Fruit fly (Drosophila melanogaster): ENCODE measurements around the gene CG10512.
A peak's percentile ranks its signal among the peaks of the same experiment; 100 is the strongest.

The CG10512 gene

DNA sequence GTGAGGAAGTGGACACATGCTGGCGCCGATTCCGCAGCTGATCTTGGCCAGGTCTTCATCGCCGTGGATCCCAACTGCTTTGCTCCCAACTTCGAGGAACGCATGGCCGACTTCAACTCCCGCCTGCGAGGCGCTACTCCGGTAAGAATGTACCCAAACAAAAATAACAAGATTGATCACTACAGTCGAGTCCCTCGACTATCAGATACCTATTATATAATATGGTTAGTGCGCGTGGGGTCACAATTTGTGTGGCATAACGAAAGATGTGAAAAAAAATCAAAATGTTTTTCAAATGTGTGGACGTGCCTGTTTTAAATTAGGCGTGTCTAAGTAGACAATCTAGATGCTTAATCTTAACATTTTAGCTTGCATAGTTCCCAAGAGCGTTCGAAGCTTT lies 3.8 kb downstream of the CG10512 start:
- no peak for TF ChIP-seq CG14655 (GFP tag; optimal IDR thresholded peaks at IDR 0.05)
- no peak for TF ChIP-seq EcR (GFP tag; optimal IDR thresholded peaks at IDR 0.05)
- TF ChIP-seq Ets98B (GFP tag; IDR thresholded peaks at IDR 0.05): no peak
- no peak for TF ChIP-seq CG8159 (tag; optimal IDR thresholded peaks at IDR 0.05)
- no peak for TF ChIP-seq Pif1B (GFP tag; optimal IDR thresholded peaks at IDR 0.05)
- no peak for TF ChIP-seq CG10348 (GFP tag; IDR thresholded peaks at IDR 0.05)
- TF ChIP-seq CG8301 (tag; optimal IDR thresholded peaks at IDR 0.05): no peak
- no peak for TF ChIP-seq CG9948 (tag; optimal IDR thresholded peaks at IDR 0.05)
- TF ChIP-seq Pif1A (GFP tag; optimal IDR thresholded peaks at IDR 0.05): no peak
- TF ChIP-seq rn (GFP tag; IDR thresholded peaks at IDR 0.05): no peak

DNA sequence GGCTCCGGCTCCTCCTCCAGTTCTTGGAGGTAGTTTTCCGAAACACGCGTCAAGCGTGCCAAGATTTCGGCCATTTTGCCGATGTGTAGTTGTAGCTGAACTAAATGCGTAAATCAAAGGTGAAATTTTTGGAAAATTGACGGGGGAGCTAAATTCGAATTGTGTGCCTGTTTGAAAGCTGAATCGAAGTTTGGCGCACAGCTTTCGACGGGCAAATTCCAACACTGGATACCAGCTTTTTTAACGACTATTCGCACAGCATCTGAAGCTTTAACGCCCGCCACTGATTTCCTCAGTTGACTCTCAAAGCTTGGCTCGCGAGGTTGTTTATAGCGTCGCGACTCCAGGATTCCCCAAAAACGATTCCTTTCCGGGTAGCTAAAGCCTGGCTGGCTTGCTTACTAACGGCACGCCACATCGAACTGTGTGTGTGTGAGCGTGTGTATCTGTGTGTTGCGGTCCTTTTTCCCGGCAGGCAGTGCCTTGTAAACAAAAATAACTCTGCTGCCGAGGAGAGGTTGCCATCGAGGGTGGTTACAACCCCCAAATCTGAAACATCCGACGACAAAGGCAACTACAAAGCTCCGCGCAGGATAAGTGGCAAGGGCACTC lies 7.3 kb downstream of the CG10512 start, which contains the start of the genes CG10510 and CG10508:
Gene CG10510, minus strand, starts transcription at position 164 of the 612 bp plus-strand sequence.
Gene CG10508, plus strand, starts transcription at position 295 of the 612 bp plus-strand sequence.
- no peak for TF ChIP-seq Ets98B (GFP tag; IDR thresholded peaks at IDR 0.05)
- TF ChIP-seq CG10348 (GFP tag; IDR thresholded peaks at IDR 0.05): no peak
- TF ChIP-seq CG34367 (tag; optimal IDR thresholded peaks at IDR 0.05): no peak
- no peak for TF ChIP-seq Pif1B (GFP tag; optimal IDR thresholded peaks at IDR 0.05)
- TF ChIP-seq rn (GFP tag; IDR thresholded peaks at IDR 0.05): no peak
- TF ChIP-seq gl (tag; optimal IDR thresholded peaks at IDR 0.05): no peak
- TF ChIP-seq CG12605 (GFP tag; IDR thresholded peaks at IDR 0.05): 0 out of 2 replicates have a peak, but pooled peaks have one; percentile 12
- no peak for TF ChIP-seq CG9948 (tag; optimal IDR thresholded peaks at IDR 0.05)
- TF ChIP-seq CG32121 (GFP tag; IDR thresholded peaks at IDR 0.05): no peak
- no peak for TF ChIP-seq D1 (tag; optimal IDR thresholded peaks at IDR 0.05)
- no peak for TF ChIP-seq fd96Ca (GFP tag; IDR thresholded peaks at IDR 0.05)
- TF ChIP-seq CG13204 (GFP tag; optimal IDR thresholded peaks at IDR 0.05): no peak
- no peak for TF ChIP-seq Pif1A (GFP tag; optimal IDR thresholded peaks at IDR 0.05)
- peak; percentile 43; the same call in 1 of the 3 replicates for TF ChIP-seq CG4496 (GFP tag; IDR thresholded peaks at IDR 0.05)
- no peak for TF ChIP-seq Snoo (tag; optimal IDR thresholded peaks at IDR 0.05)
- TF ChIP-seq EcR (GFP tag; optimal IDR thresholded peaks at IDR 0.05): no peak
- no peak for TF ChIP-seq CG14655 (GFP tag; optimal IDR thresholded peaks at IDR 0.05)

DNA sequence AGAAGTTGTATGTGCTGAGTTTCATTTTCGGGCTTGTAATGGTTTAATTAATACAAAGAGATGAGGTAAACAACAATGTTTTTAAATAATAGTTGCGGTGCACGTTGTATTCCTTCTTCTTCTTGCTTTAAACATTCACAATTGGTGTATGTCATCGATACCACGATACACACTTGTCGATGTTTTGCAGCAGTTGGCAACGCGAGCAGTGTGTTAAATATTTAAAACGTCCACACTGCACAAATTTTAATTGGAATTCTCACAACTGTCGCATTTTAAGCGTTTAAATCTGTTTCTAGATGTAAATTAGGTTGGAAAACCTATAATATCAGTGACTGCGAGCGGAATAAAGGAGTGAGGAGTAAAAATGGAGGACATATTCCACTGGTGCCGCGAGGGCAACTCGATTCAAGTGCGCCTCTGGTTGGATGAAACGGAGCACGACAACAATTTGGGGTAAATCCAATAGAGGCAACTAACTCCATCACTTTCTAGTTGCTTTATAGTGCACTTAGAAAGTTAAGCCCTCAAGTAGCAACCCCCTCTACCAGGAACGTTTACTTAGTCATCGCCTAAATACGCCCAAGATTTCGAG lies 14.1 kb downstream of the CG10512 start, which contains the start of the genes Trmt112 and Ilk:
Gene Trmt112, minus strand, starts transcription at position 143 of the 595 bp plus-strand sequence.
Gene Ilk, plus strand, starts transcription at position 205 of the 595 bp plus-strand sequence.
- TF ChIP-seq CG12605 (GFP tag; IDR thresholded peaks at IDR 0.05) (no peak), Snoo (tag; optimal IDR thresholded peaks at IDR 0.05) (no peak), CG4496 (GFP tag; IDR thresholded peaks at IDR 0.05) (no peak), CG34367 (tag; optimal IDR thresholded peaks at IDR 0.05) (no peak), rn (GFP tag; IDR thresholded peaks at IDR 0.05) (no peak), CG10348 (GFP tag; IDR thresholded peaks at IDR 0.05) (no peak), CG13204 (GFP tag; optimal IDR thresholded peaks at IDR 0.05) (no peak), Pif1B (GFP tag; optimal IDR thresholded peaks at IDR 0.05) (no peak), CG8301 (tag; optimal IDR thresholded peaks at IDR 0.05) (no peak), D1 (tag; optimal IDR thresholded peaks at IDR 0.05) (no peak), CG14655 (GFP tag; optimal IDR thresholded peaks at IDR 0.05) (no peak), Pif1A (GFP tag; optimal IDR thresholded peaks at IDR 0.05) (no peak), EcR (GFP tag; optimal IDR thresholded peaks at IDR 0.05) (no peak), CG17806 (tag; optimal IDR thresholded peaks at IDR 0.05) (no peak), CG15710 (tag; optimal IDR thresholded peaks at IDR 0.05) (no peak), gl (tag; optimal IDR thresholded peaks at IDR 0.05) (no peak), Ets98B (GFP tag; IDR thresholded peaks at IDR 0.05) (no peak), CG8159 (tag; optimal IDR thresholded peaks at IDR 0.05) (no peak), fd96Ca (GFP tag; IDR thresholded peaks at IDR 0.05) (no peak)

DNA sequence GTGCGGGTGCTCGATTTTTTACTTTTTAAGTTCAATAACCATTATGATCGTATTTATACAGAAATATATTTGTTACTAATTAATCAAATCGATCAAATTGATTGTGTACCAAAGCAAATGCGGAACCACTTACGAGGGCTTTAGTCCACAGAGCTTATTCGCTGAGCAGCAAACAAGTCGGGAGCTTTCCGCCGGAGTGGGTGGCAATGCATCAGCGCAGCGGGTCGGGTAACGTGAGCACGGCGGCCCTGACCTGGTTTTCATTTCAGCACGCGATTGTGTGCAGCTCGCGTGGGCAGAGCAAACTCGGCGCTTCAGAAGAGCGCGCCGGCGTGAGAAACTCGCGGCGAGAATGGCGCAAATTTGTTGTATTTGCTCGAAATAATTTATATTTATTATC lies 16.4 kb downstream of the CG10512 start:
- TF ChIP-seq CG8159 (tag; optimal IDR thresholded peaks at IDR 0.05) (no peak), CG32121 (GFP tag; IDR thresholded peaks at IDR 0.05) (peak; percentile 41; the same call in 1 of the 2 replicates), fd96Ca (GFP tag; IDR thresholded peaks at IDR 0.05) (no peak), CG17806 (tag; optimal IDR thresholded peaks at IDR 0.05) (no peak), CG4496 (GFP tag; IDR thresholded peaks at IDR 0.05) (peak; percentile 66; the same call in 2 of the 3 replicates)

DNA sequence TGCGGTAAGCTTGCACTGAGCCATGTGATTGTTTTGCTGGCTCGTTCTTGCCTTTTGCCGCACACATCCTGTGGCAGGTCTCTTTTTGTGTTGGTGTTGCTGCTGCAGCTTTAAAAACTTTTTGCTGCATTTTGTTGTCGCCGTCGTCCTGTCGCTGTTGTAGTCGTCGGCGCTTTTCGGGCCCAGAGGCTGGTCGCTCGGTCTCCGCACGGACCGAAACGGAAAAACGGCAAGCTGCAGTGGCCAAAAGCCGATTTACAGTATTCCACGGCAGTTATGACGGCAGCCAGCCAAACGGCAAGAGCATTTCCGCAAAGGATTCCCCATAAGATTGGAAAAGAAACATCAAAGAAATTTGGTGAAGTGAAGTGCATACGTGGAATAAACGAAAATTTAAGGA lies 17.4 kb downstream of the CG10512 start, which contains the start of gene CG43219:
Gene CG43219, plus strand, starts transcription at position 301 of the 400 bp plus-strand sequence.
- TF ChIP-seq CG8301 (tag; optimal IDR thresholded peaks at IDR 0.05): no peak
- 0 out of 3 replicates have a peak, but pooled peaks have one; percentile 22 for TF ChIP-seq CG4496 (GFP tag; IDR thresholded peaks at IDR 0.05)

DNA sequence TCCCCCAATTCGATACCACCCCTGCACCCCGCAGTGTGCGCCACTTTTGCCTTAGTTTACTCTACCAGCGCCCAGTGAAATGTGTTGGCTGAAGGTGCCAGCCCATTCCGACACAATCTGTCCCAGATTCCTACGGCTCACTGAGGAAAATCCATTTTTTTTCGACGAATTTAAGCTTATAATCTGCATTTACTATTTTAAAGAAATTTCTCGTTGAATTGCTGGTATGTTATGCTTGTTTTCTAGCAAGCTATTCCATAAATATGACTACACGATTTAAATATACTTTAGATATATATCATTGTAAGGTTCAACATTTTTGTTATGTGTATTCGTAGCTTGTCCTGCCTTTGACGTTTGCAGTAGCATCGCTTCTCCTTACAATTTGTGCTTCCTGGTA lies 20.5 kb downstream of the CG10512 start:
- TF ChIP-seq CG9948 (tag; optimal IDR thresholded peaks at IDR 0.05) (peak; percentile 8), D1 (tag; optimal IDR thresholded peaks at IDR 0.05) (no peak), CG14655 (GFP tag; optimal IDR thresholded peaks at IDR 0.05) (peak; percentile 76), CG10348 (GFP tag; IDR thresholded peaks at IDR 0.05) (no peak), CG15710 (tag; optimal IDR thresholded peaks at IDR 0.05) (no peak), Ets98B (GFP tag; IDR thresholded peaks at IDR 0.05) (peak; percentile 52; the same call in 1 of the 2 replicates), Pif1A (GFP tag; optimal IDR thresholded peaks at IDR 0.05) (peak; percentile 20), gl (tag; optimal IDR thresholded peaks at IDR 0.05) (no peak), fd96Ca (GFP tag; IDR thresholded peaks at IDR 0.05) (no peak), CG34367 (tag; optimal IDR thresholded peaks at IDR 0.05) (no peak), Snoo (tag; optimal IDR thresholded peaks at IDR 0.05) (no peak), CG32121 (GFP tag; IDR thresholded peaks at IDR 0.05) (peak; percentile 79), CG4496 (GFP tag; IDR thresholded peaks at IDR 0.05) (peak; percentile 61; the same call in 1 of the 3 replicates), CG8301 (tag; optimal IDR thresholded peaks at IDR 0.05) (peak; percentile 76)
